Fruit fly (Drosophila melanogaster): Measurements from ENCODE around the gene Stat92E.

Stat92E gene

DNA sequence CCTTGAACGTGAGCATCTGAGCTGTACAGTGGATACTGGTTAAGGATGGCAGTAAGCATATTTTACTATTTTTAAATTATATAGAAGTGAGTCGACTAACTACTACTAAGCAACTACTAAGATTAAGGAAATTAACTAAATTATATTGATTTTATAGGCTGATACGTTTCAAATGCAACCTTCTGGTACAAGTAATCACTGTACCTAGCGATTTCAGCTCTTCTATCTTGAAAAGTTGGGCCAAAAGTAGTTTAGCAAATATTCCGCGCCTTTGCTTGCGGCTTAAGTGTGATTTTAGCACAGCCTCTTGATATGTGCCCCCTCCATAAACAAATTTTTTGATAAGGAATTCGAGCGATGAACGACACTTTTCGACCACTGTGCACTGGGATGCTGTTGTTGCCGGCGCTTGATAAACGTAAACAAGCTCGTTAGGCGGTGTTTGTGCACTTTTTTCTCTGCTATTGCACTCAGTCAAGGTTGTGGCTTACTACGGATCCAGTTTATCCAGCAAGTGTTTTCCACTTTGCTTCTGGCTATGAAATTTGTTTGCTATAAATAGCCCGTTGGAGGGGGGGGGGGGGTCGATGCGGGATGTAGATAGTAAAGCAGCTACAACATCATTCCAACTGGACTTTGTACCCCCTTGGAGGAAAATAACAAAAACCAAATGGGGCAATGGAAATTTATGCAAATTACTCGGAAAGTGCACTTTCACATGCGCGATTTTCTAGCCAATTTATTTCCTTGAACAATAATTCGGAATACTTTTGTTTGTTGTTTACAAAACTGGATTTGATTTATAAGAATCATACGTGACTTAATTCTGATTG, 4.4 kb upstream of the Stat92E start:
- TF ChIP-seq CG17801 (GFP tag; optimal IDR thresholded peaks at IDR 0.05; ENCODE audit: partially characterized antibody) = no peak

DNA sequence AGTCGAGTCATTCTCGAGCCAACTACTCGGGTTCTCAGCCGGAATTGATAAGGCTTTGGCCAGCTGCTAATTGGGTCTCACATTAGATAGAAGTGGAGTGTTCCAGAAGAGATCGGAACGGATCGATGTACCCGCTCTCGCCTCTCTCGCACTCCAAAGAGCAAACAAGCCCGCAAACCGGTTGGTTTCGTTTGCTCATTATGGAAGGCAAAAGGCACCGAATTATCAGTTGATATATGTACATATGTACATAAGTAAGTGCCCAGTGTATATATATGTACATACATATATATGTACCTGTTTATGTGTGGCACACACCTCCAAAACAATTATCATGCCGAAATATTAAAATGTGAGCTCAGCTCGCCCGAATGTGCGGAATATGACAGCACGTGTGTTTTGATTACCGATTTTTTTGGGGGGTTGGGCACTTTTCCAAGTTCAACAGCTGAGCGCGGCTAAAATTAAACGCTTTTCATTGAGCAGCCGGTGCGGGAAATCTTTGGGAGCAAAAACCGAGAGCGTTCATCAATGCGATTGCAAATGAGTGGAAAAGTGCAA, 3.7 kb upstream of the Stat92E start:
- TF ChIP-seq CG17801 (GFP tag; optimal IDR thresholded peaks at IDR 0.05; ENCODE audit: partially characterized antibody) = no peak

DNA sequence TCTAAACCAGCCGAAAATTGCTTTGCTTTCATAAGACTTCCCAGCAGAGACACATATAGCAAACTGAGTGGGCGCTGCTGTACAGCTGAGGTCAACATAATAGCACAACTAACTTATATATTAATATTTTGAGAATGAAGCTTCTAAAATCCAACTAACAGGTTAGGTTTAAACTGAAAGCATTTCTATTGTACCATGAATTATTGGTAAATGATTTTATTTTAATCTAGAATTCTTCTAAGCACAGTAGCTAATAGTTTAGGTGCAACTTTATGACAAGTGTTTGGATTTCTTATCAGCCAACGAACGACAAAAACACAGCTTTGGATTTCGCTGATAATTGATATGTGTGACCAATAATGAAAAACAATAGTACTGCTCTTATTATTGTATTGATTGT, 2.9 kb upstream of the Stat92E start:
- TF ChIP-seq CG17801 (GFP tag; optimal IDR thresholded peaks at IDR 0.05; ENCODE audit: partially characterized antibody) = no peak

DNA sequence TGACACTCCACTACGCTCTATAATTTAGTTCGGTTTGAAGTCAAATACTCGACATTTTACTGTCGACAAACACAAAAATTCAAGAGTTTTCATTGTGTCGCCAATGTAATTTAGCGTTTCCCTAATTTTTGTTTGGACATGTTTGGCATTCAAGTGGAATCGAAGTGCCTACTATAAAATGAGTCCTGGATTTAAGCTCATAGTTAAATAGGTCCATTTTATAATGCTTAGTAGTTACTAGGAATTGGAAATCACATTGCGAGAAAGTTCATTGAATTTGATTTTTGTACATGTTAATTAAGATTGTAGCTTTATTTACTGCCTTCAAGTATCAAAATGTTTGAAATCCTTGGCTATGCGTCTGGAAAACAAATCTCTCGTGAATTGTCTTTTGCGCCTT, 2.2 kb upstream of the Stat92E start, which contains the start of gene att-ORFB:
Gene att-ORFB, minus strand, starts transcription at position 101 of the 400 bp plus-strand sequence.
- no peak for TF ChIP-seq CG17801 (GFP tag; optimal IDR thresholded peaks at IDR 0.05; ENCODE audit: partially characterized antibody)

dm6 chr3R:20551487-20552079, 528 bp downstream of the Stat92E start:
- no peak for TF ChIP-seq CG17801 (GFP tag; optimal IDR thresholded peaks at IDR 0.05; ENCODE audit: partially characterized antibody)

DNA sequence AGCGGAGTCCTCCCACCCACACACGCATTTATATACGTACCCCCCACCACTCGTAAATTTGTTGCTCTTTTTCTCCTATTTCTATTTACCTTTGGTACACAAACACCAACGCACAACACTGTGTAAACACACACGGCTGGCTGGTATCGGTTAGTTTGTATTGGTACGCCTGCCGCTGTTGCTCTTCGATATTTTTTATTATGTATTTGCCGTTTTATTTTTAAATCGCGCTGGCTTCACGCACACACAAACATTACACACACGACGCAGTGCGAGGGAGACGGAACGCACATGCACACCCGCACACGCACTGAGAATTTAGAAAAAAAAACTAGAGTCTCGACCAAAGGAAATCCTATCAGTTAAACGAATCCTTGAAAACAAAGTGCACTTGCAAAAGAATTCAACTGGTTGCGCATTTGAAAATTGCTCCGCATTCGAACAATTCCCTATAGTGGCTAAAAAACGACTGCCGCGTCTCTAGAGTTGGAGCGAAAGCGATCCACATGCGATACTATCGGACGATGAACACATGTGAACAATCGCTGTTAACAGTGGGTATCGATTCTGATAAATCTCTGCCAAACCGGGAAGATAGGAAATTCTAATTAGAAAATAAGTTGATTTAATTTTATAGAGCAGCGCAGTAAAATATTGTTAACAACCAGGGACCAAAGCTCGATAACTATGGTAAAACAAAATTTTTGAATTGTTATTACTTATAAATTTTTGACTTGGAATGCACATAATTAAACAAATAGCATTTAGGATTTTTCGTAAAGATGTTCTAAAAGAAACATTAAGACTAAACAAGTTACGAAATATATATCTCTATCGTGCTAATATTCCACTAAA, 1.3 kb downstream of the Stat92E start:
- TF ChIP-seq CG17801 (GFP tag; optimal IDR thresholded peaks at IDR 0.05; ENCODE audit: partially characterized antibody) = peak; percentile 50

DNA sequence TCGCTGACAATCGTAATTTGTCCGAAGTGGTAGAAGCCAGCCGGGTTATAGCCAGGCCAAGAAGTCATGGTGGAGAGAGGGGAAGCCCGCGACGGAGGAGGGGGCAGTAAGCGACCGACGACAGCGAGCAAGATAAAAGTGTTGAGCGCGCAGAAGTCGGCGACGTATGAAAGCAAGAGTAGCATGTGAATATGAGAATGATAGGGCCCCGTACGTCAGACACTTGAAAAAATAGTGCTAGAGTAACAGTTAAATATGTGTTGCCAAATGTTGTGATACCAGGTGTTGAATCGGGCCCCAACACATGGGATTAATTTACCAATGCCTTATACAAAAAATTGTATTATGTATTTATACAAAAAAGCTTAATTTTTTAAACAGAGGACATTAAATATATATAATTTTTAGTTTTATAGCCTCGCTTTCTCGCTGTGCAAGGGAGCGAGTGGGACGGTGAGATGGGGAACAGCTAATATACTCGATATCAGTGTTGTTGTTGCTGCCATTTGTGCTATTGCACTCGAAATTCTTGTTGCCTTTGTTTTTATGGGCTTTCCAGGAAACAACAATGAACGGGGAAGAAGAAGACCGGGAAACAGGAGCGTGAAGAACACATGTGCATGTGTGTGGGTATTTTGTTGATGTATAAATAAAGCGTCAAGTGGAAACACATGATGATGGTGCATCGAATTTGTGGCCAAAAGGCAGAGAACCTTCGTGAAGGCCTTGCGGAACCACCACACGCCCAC, 2.1 kb downstream of the Stat92E start:
- TF ChIP-seq CG17801 (GFP tag; optimal IDR thresholded peaks at IDR 0.05; ENCODE audit: partially characterized antibody) = peak; percentile 91

DNA sequence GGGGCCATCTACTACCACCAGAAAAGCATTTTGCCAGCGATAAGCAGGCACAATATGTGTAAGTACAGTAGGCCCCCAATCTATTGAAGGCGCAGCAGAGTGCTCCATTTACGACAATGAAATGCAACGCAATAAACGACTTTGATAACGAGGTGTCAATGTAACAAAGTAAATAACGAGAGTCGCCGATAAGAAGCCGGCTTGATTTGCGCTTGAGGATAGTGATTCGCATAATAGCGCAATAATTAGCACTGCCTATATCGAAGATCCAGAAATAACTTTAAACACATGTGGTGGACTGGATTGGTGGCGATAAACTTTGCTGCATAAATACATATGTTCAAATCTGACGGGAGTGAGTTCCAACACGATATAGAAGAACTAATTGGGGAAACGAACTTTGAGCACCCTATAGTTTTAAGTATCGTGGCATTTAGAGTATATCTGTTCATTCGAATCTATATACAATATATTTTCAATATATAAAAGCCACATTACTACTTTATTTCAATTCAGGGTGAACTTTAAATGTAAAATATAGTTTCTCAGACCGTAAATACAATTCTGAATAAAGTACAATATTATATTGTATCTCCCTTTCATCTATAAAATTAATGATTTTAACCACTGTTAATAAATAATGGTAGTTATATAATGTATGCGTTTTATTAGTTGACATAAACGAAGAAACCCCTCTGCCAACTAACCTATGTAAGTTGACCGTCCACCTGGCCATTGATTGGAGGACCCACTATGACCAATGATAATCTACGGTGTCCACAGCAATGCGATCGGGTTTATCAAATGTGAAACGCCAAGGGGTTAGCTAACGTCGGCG, 2.9 kb downstream of the Stat92E start:
- TF ChIP-seq CG17801 (GFP tag; optimal IDR thresholded peaks at IDR 0.05; ENCODE audit: partially characterized antibody) = no peak

- no peak for TF ChIP-seq CG17801 (GFP tag; optimal IDR thresholded peaks at IDR 0.05; ENCODE audit: partially characterized antibody)
Observed at dm6 chr3R:20548255-20548654, 3.9 kb downstream of the Stat92E start.

- no peak for TF ChIP-seq CG17801 (GFP tag; optimal IDR thresholded peaks at IDR 0.05; ENCODE audit: partially characterized antibody)
Observed at dm6 chr3R:20547758-20548157, 4.4 kb downstream of the Stat92E start.

DNA sequence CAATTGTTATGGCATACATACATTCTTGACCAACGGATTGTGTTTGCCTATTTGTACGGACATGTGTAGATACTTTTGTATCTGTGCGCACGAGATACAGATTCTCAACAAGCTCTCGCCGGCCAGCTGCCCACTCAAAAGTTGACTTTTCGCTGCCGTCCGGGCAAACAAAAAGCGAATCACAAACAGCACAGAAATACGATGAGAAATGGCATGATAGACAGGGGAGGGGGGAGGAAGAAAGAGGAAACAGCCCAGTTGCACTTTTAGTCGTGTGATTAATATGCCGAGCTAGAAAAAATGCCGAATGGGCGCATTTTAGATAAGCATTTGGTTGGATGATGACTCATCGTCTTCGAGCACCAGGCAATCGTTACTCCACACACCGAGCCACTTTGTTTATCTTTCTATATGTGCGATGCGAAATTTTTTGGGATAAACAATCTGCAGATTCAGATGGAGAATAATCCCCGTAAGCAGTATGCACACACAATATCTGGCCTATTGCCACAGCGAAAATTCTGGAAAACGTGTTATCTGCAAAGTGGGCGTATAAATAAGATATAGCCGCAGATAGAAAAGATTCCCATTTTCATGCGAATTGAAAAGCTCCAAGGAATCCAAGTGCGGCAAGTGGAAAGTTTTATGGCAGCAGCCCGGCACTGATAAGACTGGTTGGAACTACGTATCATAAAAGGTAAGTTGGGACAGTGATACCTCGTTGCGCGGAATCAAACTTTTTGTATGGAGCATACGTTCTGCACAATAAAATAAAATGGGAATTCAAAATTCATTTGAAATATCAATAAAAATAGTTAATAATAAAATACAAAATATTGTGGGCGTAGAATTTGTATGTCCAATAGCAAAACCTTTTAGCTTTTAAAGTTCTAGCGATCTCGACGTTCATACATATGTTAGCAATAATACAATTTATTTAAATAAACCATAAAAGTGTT, 5.2 kb downstream of the Stat92E start:
- TF ChIP-seq CG17801 (GFP tag; optimal IDR thresholded peaks at IDR 0.05; ENCODE audit: partially characterized antibody) = no peak

- TF ChIP-seq CG17801 (GFP tag; optimal IDR thresholded peaks at IDR 0.05; ENCODE audit: partially characterized antibody) = no peak
Observed at dm6 chr3R:20545678-20546077, 6.4 kb downstream of the Stat92E start.

- no peak for TF ChIP-seq CG17801 (GFP tag; optimal IDR thresholded peaks at IDR 0.05; ENCODE audit: partially characterized antibody)
Observed at dm6 chr3R:20544952-20545351, 7.2 kb downstream of the Stat92E start.
